Worm (Caenorhabditis elegans) whole organism, early embryonic: ENCODE measurements around the gene zig-3.

Experiments used
- B0310.2 ChIP-seq: sonication (generic microtip); optimal IDR thresholded peaks from 2 replicates; lab custom pipeline; 2016; ENCODE audit warnings: mild to moderate bottlenecking, missing genetic modification characterization, missing compliant biosample characterization
- F13C5.2 ChIP-seq: sonication (generic microtip); optimal IDR thresholded peaks from 2 replicates; lab custom pipeline; 2017; ENCODE audit warnings: mild to moderate bottlenecking, missing genetic modification characterization, inconsistent platforms, missing compliant biosample characterization
- aly-1 ChIP-seq: sonication (generic microtip); optimal IDR thresholded peaks from 2 replicates; lab custom pipeline; 2016; ENCODE audit warnings: missing genetic modification characterization, missing compliant biosample characterization
- ama-1 ChIP-seq: fragments of 150-350 bp; optimal IDR thresholded peaks from 2 replicates; lab custom pipeline; 2014
- ceh-13 ChIP-seq: fragments of 200-800 bp; sonication (Bioruptor generic); optimal IDR thresholded peaks from 2 replicates; lab custom pipeline; 2018; ENCODE audit warnings: mild to moderate bottlenecking, missing genetic modification characterization, missing compliant biosample characterization
- ceh-36 ChIP-seq: sonication (generic microtip); optimal IDR thresholded peaks from 2 replicates; lab custom pipeline; 2016; ENCODE audit warnings: missing genetic modification characterization, inconsistent platforms, missing compliant biosample characterization
- ets-7 ChIP-seq: sonication (generic microtip); optimal IDR thresholded peaks from 2 replicates; lab custom pipeline; 2016; ENCODE audit warnings: missing genotype, missing genetic modification characterization, missing compliant biosample characterization
- flt-1 ChIP-seq: fragments of 200-800 bp; sonication (Bioruptor generic); IDR thresholded peaks from 2 replicates; pipeline ENCODE4 v1.3.6; 2022; ENCODE audit warnings: missing genetic modification characterization, missing compliant biosample characterization
- hmbx-1 ChIP-seq: sonication (generic microtip); optimal IDR thresholded peaks from 2 replicates; lab custom pipeline; 2016; ENCODE audit warnings: mild to moderate bottlenecking, missing genetic modification characterization, missing compliant biosample characterization
- hmg-4 ChIP-seq: fragments of 200-800 bp; sonication (Bioruptor generic); optimal IDR thresholded peaks from 2 replicates; lab custom pipeline; 2018; ENCODE audit warnings: mild to moderate bottlenecking, missing genetic modification characterization, missing compliant biosample characterization
- hnd-1 ChIP-seq: sonication (generic microtip); optimal IDR thresholded peaks from 2 replicates; lab custom pipeline; 2016; ENCODE audit warnings: missing genetic modification characterization, missing compliant biosample characterization
- pes-1 ChIP-seq: fragments of 200-800 bp; sonication (Bioruptor generic); IDR thresholded peaks from 2 replicates; pipeline ENCODE4 v1.3.6; 2022; ENCODE audit warnings: missing genetic modification reagents, missing genetic modification characterization, missing compliant biosample characterization
- scrt-1 ChIP-seq: fragments of 200-800 bp; sonication (Bioruptor generic); IDR thresholded peaks from 2 replicates; pipeline ENCODE4 v1.3.6; 2022; ENCODE audit warnings: missing genetic modification characterization, missing compliant biosample characterization
- sea-1 ChIP-seq: fragments of 200-800 bp; sonication (Bioruptor generic); conservative IDR thresholded peaks from 2 replicates; pipeline ENCODE4 v1.3.6; 2022; ENCODE audit warnings: missing genetic modification characterization, missing compliant biosample characterization
- tbx-11 ChIP-seq: fragments of 200-800 bp; sonication (Bioruptor generic); IDR thresholded peaks from 2 replicates; pipeline ENCODE4 v1.3.6; 2022; ENCODE audit warnings: missing genetic modification characterization, missing compliant biosample characterization
- tbx-37 ChIP-seq: fragments of 200-800 bp; sonication (Bioruptor generic); conservative IDR thresholded peaks from 2 replicates; pipeline ENCODE4 v1.3.6; 2022; ENCODE audit warnings: missing genetic modification reagents, missing genetic modification characterization, missing compliant biosample characterization
- tra-4 ChIP-seq: sonication (generic microtip); optimal IDR thresholded peaks from 2 replicates; lab custom pipeline; 2017; ENCODE audit warnings: missing genetic modification characterization, missing compliant biosample characterization

Gene zig-3

DNA sequence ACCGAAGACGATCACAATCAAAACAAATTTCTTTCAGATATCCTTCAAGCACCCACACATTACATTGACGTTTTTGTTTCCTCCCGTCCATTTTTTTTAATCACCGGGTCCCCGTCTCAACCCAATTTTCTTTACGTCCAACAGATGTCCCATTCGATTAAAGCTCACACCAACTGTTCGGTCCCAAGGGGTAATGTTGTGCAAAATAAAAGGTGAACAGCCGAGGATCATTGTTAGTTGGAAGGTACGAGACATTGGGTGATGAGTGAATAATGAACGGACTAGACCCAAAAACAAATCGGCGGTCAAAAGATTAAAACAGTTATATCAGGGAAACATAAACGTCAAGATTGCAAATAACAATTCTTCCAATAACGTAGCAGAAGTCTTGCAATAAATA is 14.9 kb downstream of the zig-3 start:
- TF ChIP-seq sea-1 (GFP tag; lab: Robert Waterston, UW) (no peak), scrt-1 (no peak), F13C5.2 (no peak), flt-1 (no peak), tra-4 (tag; lab: Kevin White, UChicago) (no peak), hnd-1 (no peak), hmbx-1 (tag; lab: Kevin White, UChicago) (no peak), hmg-4 (no peak), ceh-36 (tag; lab: Kevin White, UChicago) (no peak), ceh-13 (no peak), aly-1 (tag; lab: Kevin White, UChicago) (no peak), ama-1 (lab: Kevin White, UChicago) (no peak), ets-7 (tag; lab: Kevin White, UChicago) (no peak)

ce11 chrX:7951578-7951977 is 21.0 kb downstream of the zig-3 start:
- peak; percentile 81 for TF ChIP-seq F13C5.2
- TF ChIP-seq sea-1 (GFP tag; lab: Robert Waterston, UW), result peak; percentile 61; the same call in 1 of the 2 replicates
- no peak for TF ChIP-seq ceh-13
- TF ChIP-seq ets-7 (tag; lab: Kevin White, UChicago), result no peak
- TF ChIP-seq tbx-11, result 0 out of 2 replicates have a peak, but pooled peaks have one; percentile 45
- no peak for TF ChIP-seq ama-1 (lab: Kevin White, UChicago)
- peak; percentile 93 for TF ChIP-seq hmg-4
- TF ChIP-seq B0310.2 (tag; lab: Kevin White, UChicago), result peak; percentile 41
- peak; percentile 70 for TF ChIP-seq scrt-1

ce11 chrX:7952226-7953062 is 21.9 kb downstream of the zig-3 start:
- TF ChIP-seq aly-1 (tag; lab: Kevin White, UChicago), result no peak
- TF ChIP-seq tra-4 (tag; lab: Kevin White, UChicago), result no peak
- TF ChIP-seq F13C5.2, result no peak
- TF ChIP-seq pes-1 (GFP tag; lab: Robert Waterston, UW), result no peak
- no peak for TF ChIP-seq ceh-13
- no peak for TF ChIP-seq hmg-4
- TF ChIP-seq B0310.2 (tag; lab: Kevin White, UChicago), result no peak
- TF ChIP-seq flt-1, result no peak
- TF ChIP-seq scrt-1, result no peak
- TF ChIP-seq tbx-11, result no peak
- TF ChIP-seq tbx-37 (GFP tag; lab: Robert Waterston, UW), result no peak
- no peak for TF ChIP-seq ama-1 (lab: Kevin White, UChicago)
- no peak for TF ChIP-seq hmbx-1 (tag; lab: Kevin White, UChicago)
- TF ChIP-seq sea-1 (GFP tag; lab: Robert Waterston, UW), result no peak
- no peak for TF ChIP-seq hnd-1
- no peak for TF ChIP-seq ceh-36 (tag; lab: Kevin White, UChicago)

- no peak for TF ChIP-seq ceh-13
- TF ChIP-seq pes-1 (GFP tag; lab: Robert Waterston, UW), result no peak
- no peak for TF ChIP-seq tra-4 (tag; lab: Kevin White, UChicago)
- no peak for TF ChIP-seq aly-1 (tag; lab: Kevin White, UChicago)
- no peak for TF ChIP-seq ets-7 (tag; lab: Kevin White, UChicago)
- no peak for TF ChIP-seq tbx-11
Measured at ce11 chrX:7953063-7953337, 22.4 kb downstream of the zig-3 start.

- no peak for TF ChIP-seq aly-1 (tag; lab: Kevin White, UChicago)
- no peak for TF ChIP-seq tbx-11
- no peak for TF ChIP-seq ceh-13
- no peak for TF ChIP-seq scrt-1
- TF ChIP-seq hmg-4, result no peak
- TF ChIP-seq ets-7 (tag; lab: Kevin White, UChicago), result no peak
- no peak for TF ChIP-seq sea-1 (GFP tag; lab: Robert Waterston, UW)
Measured at ce11 chrX:7953695-7954094, 23.1 kb downstream of the zig-3 start.

DNA sequence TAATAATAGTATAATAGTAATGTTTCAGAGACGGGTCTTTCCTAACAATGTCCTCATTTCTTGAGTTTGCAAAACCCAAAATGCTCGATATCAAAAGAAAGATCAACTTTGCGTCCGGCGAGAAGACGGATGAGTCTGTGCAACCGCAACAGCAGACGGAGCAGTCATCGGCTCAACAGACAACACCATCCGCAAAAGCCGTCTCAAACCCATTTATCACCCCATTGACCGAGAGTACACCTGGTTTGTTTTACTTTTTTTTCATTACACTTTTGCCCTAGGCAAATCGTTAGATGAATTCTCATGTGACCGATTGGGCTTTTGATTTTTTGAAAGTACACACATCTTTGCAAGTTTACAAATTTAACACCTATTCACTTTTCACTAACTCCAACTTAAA is 23.8 kb downstream of the zig-3 start, which contains the start of gene dct-1:
Gene dct-1 (plus strand): TSS at position 27 of the 400 bp plus-strand sequence.
- no peak for TF ChIP-seq flt-1
- TF ChIP-seq B0310.2 (tag; lab: Kevin White, UChicago), result no peak
- no peak for TF ChIP-seq pes-1 (GFP tag; lab: Robert Waterston, UW)
- TF ChIP-seq hnd-1, result no peak
- TF ChIP-seq ceh-36 (tag; lab: Kevin White, UChicago), result no peak
- TF ChIP-seq sea-1 (GFP tag; lab: Robert Waterston, UW), result no peak
- no peak for TF ChIP-seq tbx-11
- no peak for TF ChIP-seq tbx-37 (GFP tag; lab: Robert Waterston, UW)
- TF ChIP-seq ama-1 (lab: Kevin White, UChicago), result no peak
- TF ChIP-seq F13C5.2, result no peak
- no peak for TF ChIP-seq hmg-4
- TF ChIP-seq tra-4 (tag; lab: Kevin White, UChicago), result no peak
- TF ChIP-seq ceh-13, result no peak
- TF ChIP-seq aly-1 (tag; lab: Kevin White, UChicago), result no peak
- no peak for TF ChIP-seq ets-7 (tag; lab: Kevin White, UChicago)

DNA sequence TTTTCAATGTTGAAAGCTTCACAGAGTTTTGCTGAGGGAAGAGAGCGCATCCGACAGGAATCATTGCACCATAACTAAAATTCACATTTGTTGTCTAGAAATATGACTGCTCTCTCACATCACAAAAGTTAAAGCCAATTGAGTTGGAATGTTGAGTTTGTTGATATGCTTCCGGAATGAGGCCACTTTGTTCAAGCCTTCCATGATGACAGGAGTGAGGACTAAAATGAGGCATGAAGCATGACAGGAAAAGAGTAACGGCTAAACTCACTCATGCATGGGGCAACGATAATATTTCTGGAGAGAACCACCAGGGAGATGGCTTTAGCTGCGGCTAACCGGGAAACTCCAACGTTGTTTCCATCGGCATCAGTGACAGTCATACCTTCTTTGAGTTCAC is 25.9 kb downstream of the zig-3 start:
- TF ChIP-seq B0310.2 (tag; lab: Kevin White, UChicago), result no peak
- no peak for TF ChIP-seq flt-1
- no peak for TF ChIP-seq tbx-11
- TF ChIP-seq F13C5.2, result no peak
- no peak for TF ChIP-seq sea-1 (GFP tag; lab: Robert Waterston, UW)
- no peak for TF ChIP-seq hnd-1
- TF ChIP-seq pes-1 (GFP tag; lab: Robert Waterston, UW), result no peak
- no peak for TF ChIP-seq tbx-37 (GFP tag; lab: Robert Waterston, UW)
- TF ChIP-seq tra-4 (tag; lab: Kevin White, UChicago), result no peak
- no peak for TF ChIP-seq scrt-1
- TF ChIP-seq hmg-4, result no peak
- TF ChIP-seq ets-7 (tag; lab: Kevin White, UChicago), result no peak
- no peak for TF ChIP-seq ceh-36 (tag; lab: Kevin White, UChicago)
- no peak for TF ChIP-seq ceh-13

- no peak for TF ChIP-seq pes-1 (GFP tag; lab: Robert Waterston, UW)
- TF ChIP-seq aly-1 (tag; lab: Kevin White, UChicago), result no peak
- no peak for TF ChIP-seq hmg-4
- no peak for TF ChIP-seq flt-1
- TF ChIP-seq B0310.2 (tag; lab: Kevin White, UChicago), result no peak
- no peak for TF ChIP-seq sea-1 (GFP tag; lab: Robert Waterston, UW)
- no peak for TF ChIP-seq tbx-11
- no peak for TF ChIP-seq scrt-1
- TF ChIP-seq hnd-1, result no peak
Measured at ce11 chrX:7958203-7958602, 27.7 kb downstream of the zig-3 start, which contains the start of gene sfxn-2. Gene sfxn-2, minus strand, starts transcription at chrX:7958303.
